Worm (Caenorhabditis elegans) whole organism, young adult: ENCODE data around the gene lam-1.

ENCODE experiments used
- B0261.1 ChIP-seq: sonication (generic microtip); optimal IDR thresholded peaks from 2 replicates; lab custom pipeline; 2016; ENCODE audit warnings: mild to moderate bottlenecking, missing genetic modification characterization, moderate library complexity, missing compliant biosample characterization
- F33H1.4 ChIP-seq: fragments of 200-800 bp; sonication (Bioruptor generic); IDR thresholded peaks from 2 replicates; pipeline ENCODE4 v1.3.6; 2022; ENCODE audit warnings: missing genetic modification reagents, missing genetic modification characterization, missing compliant biosample characterization
- F39B2.1 ChIP-seq: fragments of 200-800 bp; sonication (Bioruptor generic); IDR thresholded peaks from 2 replicates; pipeline ENCODE4 v1.3.6; 2022; ENCODE audit warnings: missing genetic modification reagents, missing genetic modification characterization, missing compliant biosample characterization
- T07F8.4 ChIP-seq: sonication (generic microtip); optimal IDR thresholded peaks from 2 replicates; lab custom pipeline; 2016; ENCODE audit warnings: mild to moderate bottlenecking, missing genetic modification characterization, moderate library complexity, missing compliant biosample characterization
- attf-3 ChIP-seq: fragments of 200-800 bp; sonication (Bioruptor generic); conservative IDR thresholded peaks from 2 replicates; pipeline ENCODE4 v1.3.6; 2022; ENCODE audit warnings: missing genetic modification reagents, missing genetic modification characterization, missing compliant biosample characterization
- ceh-79 ChIP-seq: sonication (generic microtip); optimal IDR thresholded peaks from 2 replicates; lab custom pipeline; 2017; ENCODE audit warnings: mild to moderate bottlenecking, missing genetic modification characterization, missing compliant biosample characterization
- ets-4 ChIP-seq: fragments of 200-800 bp; sonication (Bioruptor generic); optimal IDR thresholded peaks from 2 replicates; lab custom pipeline; 2018; ENCODE audit warnings: mild to moderate bottlenecking, missing genetic modification characterization, missing compliant biosample characterization
- gei-17 ChIP-seq: fragments of 200-800 bp; sonication (Bioruptor generic); optimal IDR thresholded peaks from 2 replicates; lab custom pipeline; 2018; ENCODE audit warnings: mild to moderate bottlenecking, missing genetic modification characterization, missing compliant biosample characterization
- lag-1 ChIP-seq: fragments of 200-800 bp; sonication (Bioruptor generic); IDR thresholded peaks from 2 replicates; pipeline ENCODE4 v1.3.6; 2022; ENCODE audit warnings: missing genetic modification reagents, missing genetic modification characterization, missing compliant biosample characterization
- let-526 ChIP-seq: fragments of 200-800 bp; sonication (Bioruptor generic); IDR thresholded peaks from 2 replicates; pipeline ENCODE4 v1.3.6; 2022; ENCODE audit warnings: missing genetic modification reagents, missing genetic modification characterization, missing compliant biosample characterization
- madf-8 ChIP-seq: fragments of 200-800 bp; sonication (Bioruptor generic); conservative IDR thresholded peaks from 2 replicates; pipeline ENCODE4 v1.3.6; 2022; ENCODE audit warnings: missing genetic modification reagents, missing genetic modification characterization, missing compliant biosample characterization
- mxl-1 ChIP-seq: sonication (generic microtip); optimal IDR thresholded peaks from 2 replicates; lab custom pipeline; 2016; ENCODE audit warnings: missing genetic modification characterization, missing compliant biosample characterization
- nfya-2 ChIP-seq: fragments of 200-800 bp; sonication (Bioruptor generic); IDR thresholded peaks from 2 replicates; pipeline ENCODE4 v1.3.6; 2022; ENCODE audit warnings: missing genetic modification reagents, missing genetic modification characterization, missing compliant biosample characterization
- nhr-179 ChIP-seq: sonication (generic microtip); optimal IDR thresholded peaks from 2 replicates; lab custom pipeline; 2016; ENCODE audit warnings: mild to moderate bottlenecking, missing genetic modification characterization, missing compliant biosample characterization
- rpc-1 ChIP-seq, 2 experiments: fragments of 150-350 bp in 1 of 2; sonication (generic microtip) in 1 of 2; optimal IDR thresholded peaks; 2 replicates each; lab custom pipeline; 2014 to 2018; ENCODE audit warnings: missing biosample characterization in 1 of 2, missing genetic modification characterization in 1 of 2, missing genetic modification reagents in 1 of 2, missing genotype in 1 of 2
- unc-62 ChIP-seq: fragments of 150-350 bp; optimal IDR thresholded peaks from 2 replicates; lab custom pipeline; 2014; ENCODE audit warnings: missing biosample characterization, missing genetic modification reagents, missing genetic modification characterization
- ztf-26 ChIP-seq: sonication (generic microtip); optimal IDR thresholded peaks from 2 replicates; lab custom pipeline; 2017; ENCODE audit warnings: missing genetic modification characterization, missing compliant biosample characterization
- ztf-3 ChIP-seq: fragments of 200-800 bp; sonication (Bioruptor generic); optimal IDR thresholded peaks from 2 replicates; lab custom pipeline; 2018; ENCODE audit warnings: mild to moderate bottlenecking, missing genetic modification characterization, missing compliant biosample characterization

lam-1 gene

DNA sequence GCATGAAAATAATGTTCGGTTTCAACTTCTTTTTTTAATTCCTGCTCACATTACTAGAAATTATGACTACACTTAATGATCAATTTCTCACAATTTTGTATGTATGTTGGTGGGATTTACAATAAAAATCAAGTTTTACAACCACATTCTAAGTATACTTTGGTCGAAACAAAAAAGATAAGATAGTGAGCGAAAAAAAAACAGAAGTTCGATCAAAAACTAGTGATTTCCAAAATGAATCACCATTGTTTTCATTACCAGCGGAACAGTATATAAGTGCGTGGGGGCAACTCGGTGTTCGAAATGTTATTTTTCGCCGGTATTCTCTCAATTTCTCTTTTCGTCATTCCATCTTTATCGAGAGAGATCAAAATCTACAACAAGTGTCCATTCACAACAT lies 57.4 kb downstream of the lam-1 start, which contains the start of gene thn-5:
Gene thn-5, plus strand, starts transcription at position 301 of the 400 bp plus-strand sequence.
- TF ChIP-seq T07F8.4 (tag; lab: Kevin White, UChicago) (no peak), let-526 (GFP tag; lab: Robert Waterston, UW) (no peak), madf-8 (no peak), lag-1 (GFP tag; lab: Robert Waterston, UW) (no peak), ztf-3 (GFP tag; lab: Kevin White, UChicago) (no peak), rpc-1 (optimal IDR thresholded peaks at IDR 0.05; lab: Kevin White, UChicago) (no peak), rpc-1 (tag; optimal IDR thresholded peaks at IDR 0.05; lab: Kevin White, UChicago) (no peak), nhr-179 (tag; lab: Kevin White, UChicago) (no peak), attf-3 (GFP tag; lab: Robert Waterston, UW) (no peak), ceh-79 (no peak), unc-62 (GFP tag; lab: Kevin White, UChicago) (no peak), ets-4 (GFP tag; lab: Kevin White, UChicago) (no peak), F33H1.4 (no peak), F39B2.1 (GFP tag; lab: Robert Waterston, UW) (no peak), ztf-26 (tag; lab: Kevin White, UChicago) (no peak), gei-17 (GFP tag; lab: Kevin White, UChicago) (no peak), B0261.1 (tag; lab: Kevin White, UChicago) (no peak), mxl-1 (tag; lab: Kevin White, UChicago) (no peak), nfya-2 (GFP tag; lab: Robert Waterston, UW) (no peak)
